Fruit fly (Drosophila melanogaster) Kc167 (cell line): ENCODE measurements around the gene Rim.

ENCODE experiments used
- Myc ChIP-seq: fragments of >200 bp; optimal IDR thresholded peaks from 2 replicates; lab custom pipeline; 2017; ENCODE audit warnings: missing external identifiers
- Sin3A ChIP-seq: fragments of >200 bp; optimal IDR thresholded peaks from 2 replicates; lab custom pipeline; 2018; ENCODE audit warnings: missing external identifiers
- h ChIP-seq: fragments of >200 bp; optimal IDR thresholded peaks from 3 replicates; lab custom pipeline; 2018; ENCODE audit warnings: missing external identifiers
- insv ChIP-seq: fragments of >200 bp; optimal IDR thresholded peaks from 3 replicates; lab custom pipeline; 2018; ENCODE audit warnings: missing external identifiers
- psq ChIP-seq: fragments of >200 bp; optimal IDR thresholded peaks from 2 replicates; lab custom pipeline; 2017; ENCODE audit warnings: missing external identifiers
- ttk ChIP-seq: sonication (Bioruptor generic); optimal IDR thresholded peaks from 2 replicates; lab custom pipeline; 2017; ENCODE audit warnings: missing external identifiers

DNA sequence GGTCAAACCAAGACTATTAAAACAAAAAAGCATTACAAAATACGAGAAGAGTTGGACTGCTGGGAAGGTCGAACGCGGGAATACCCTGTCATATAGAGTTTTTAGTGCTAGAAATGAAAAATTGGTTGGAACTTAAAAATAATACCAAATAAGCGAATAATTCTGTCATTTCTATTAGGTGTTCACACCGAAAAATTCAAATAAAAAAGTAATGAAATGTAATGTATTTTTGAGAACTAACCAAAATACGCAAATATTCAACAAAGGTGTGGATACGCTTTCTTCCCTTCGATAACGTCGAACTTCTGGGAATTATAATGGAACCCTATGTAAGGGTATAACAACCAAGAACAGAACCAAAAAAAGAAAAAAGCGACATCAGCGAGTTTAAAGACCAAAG is 35.4 kb upstream of the Rim start:
- TF ChIP-seq insv (lab: Kevin White, UChicago) = no peak
- TF ChIP-seq h (lab: Kevin White, UChicago) = no peak
- TF ChIP-seq Sin3A (lab: Kevin White, UChicago) = no peak
- no peak for TF ChIP-seq psq (lab: Kevin White, UChicago)
- TF ChIP-seq ttk (lab: Kevin White, UChicago) = no peak
- no peak for TF ChIP-seq Myc (lab: Kevin White, UChicago)
